Worm (Caenorhabditis elegans) whole organism, late embryonic: ENCODE data around the gene col-155.

ENCODE experiments used
- ets-4 ChIP-seq: sonication (generic microtip); optimal IDR thresholded peaks from 2 replicates; lab custom pipeline; 2016; ENCODE audit warnings: missing genetic modification characterization, missing compliant biosample characterization
- fkh-10 ChIP-seq: fragments of 150-350 bp; optimal IDR thresholded peaks from 2 replicates; lab custom pipeline; 2014; ENCODE audit warnings: missing biosample characterization, missing genetic modification reagents, missing genetic modification characterization
- nfya-1 ChIP-seq: sonication (generic microtip); optimal IDR thresholded peaks from 2 replicates; lab custom pipeline; 2017; ENCODE audit warnings: missing genetic modification characterization, mild to moderate bottlenecking, missing compliant biosample characterization, antibody characterized with exemption, moderate library complexity
- nhr-11 ChIP-seq: fragments of 150-350 bp; optimal IDR thresholded peaks from 2 replicates; lab custom pipeline; 2014; ENCODE audit warnings: missing biosample characterization, missing genetic modification characterization
- tbx-2 ChIP-seq: sonication (generic microtip); optimal IDR thresholded peaks from 2 replicates; lab custom pipeline; 2016; ENCODE audit warnings: missing genetic modification characterization, missing compliant biosample characterization
- unc-3 ChIP-seq, 2 experiments: fragments of 200-800 bp in 1 of 2; sonication (Bioruptor generic) in 1 of 2; sonication (generic microtip) in 1 of 2; conservative IDR thresholded peaks in 1 of 2; optimal IDR thresholded peaks in 1 of 2; 2 replicates each; pipeline versions ENCODE4 v1.3.6 to Lab custom; 2016 to 2022; ENCODE audit warnings: missing compliant biosample characterization in 2 of 2, missing genetic modification characterization in 2 of 2, missing genetic modification reagents in 1 of 2
- unc-55 ChIP-seq: sonication (generic microtip); optimal IDR thresholded peaks from 2 replicates; lab custom pipeline; 2017; ENCODE audit warnings: missing biosample characterization, missing genetic modification reagents, missing genetic modification characterization

DNA sequence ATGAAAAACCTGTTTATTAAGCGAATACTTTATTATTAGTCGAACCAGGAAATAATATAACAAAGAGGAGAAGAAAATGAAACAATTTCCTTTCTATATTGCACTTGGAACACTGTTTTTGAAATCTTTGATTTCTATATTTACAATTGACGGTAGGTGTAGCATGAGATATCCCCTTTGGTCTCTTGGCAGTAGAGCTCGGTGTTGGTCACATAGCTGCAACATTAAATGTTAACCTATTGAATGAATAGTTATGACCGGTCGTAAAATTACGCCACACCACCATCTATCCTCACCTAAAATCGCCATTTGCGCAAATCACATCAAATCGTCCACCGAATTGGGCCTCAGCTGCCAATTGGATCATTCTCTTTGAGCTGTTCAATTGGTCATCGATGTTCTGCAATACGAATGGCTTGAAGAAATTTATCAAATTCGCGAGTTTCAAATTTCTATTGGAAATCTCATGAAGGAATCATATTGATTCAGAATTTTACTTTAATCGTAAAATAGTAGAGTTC is 44.8 kb downstream of the col-155 start:
- TF ChIP-seq nfya-1 = no peak
- no peak for TF ChIP-seq unc-3 (GFP tag; conservative IDR thresholded peaks at IDR 0.05; lab: Robert Waterston, UW)
- no peak for TF ChIP-seq unc-3 (tag; optimal IDR thresholded peaks at IDR 0.05; lab: Kevin White, UChicago)
- no peak for TF ChIP-seq fkh-10 (GFP tag; lab: Kevin White, UChicago)
- no peak for TF ChIP-seq nhr-11 (tag; lab: Kevin White, UChicago)
- TF ChIP-seq tbx-2 (tag; lab: Kevin White, UChicago) = no peak
- no peak for TF ChIP-seq unc-55 (GFP tag; lab: Kevin White, UChicago)
- TF ChIP-seq ets-4 = no peak
